Fruit fly (Drosophila melanogaster): ENCODE measurements around the gene CG5004.

dm6 chrX:17146529-17146928 is 39.1 kb downstream of the CG5004 start:
- no peak for TF ChIP-seq psq (optimal IDR thresholded peaks at IDR 0.05)
- TF ChIP-seq h (optimal IDR thresholded peaks at IDR 0.05) = no peak
- TF ChIP-seq Sin3A (optimal IDR thresholded peaks at IDR 0.05) = no peak
- no peak for TF ChIP-seq insv (optimal IDR thresholded peaks at IDR 0.05)
- no peak for TF ChIP-seq Myc (optimal IDR thresholded peaks at IDR 0.05)

All from Kc167 (cell line).